Worm (Caenorhabditis elegans) whole organism, young adult: ENCODE data around the gene Y56A3A.33.

ENCODE experiments used
- F33H1.4 ChIP-seq: fragments of 200-800 bp; sonication (Bioruptor generic); IDR thresholded peaks from 2 replicates; pipeline ENCODE4 v1.3.6; 2022; ENCODE audit warnings: missing genetic modification reagents, missing genetic modification characterization, missing compliant biosample characterization
- F55B11.4 ChIP-seq: sonication (generic microtip); optimal IDR thresholded peaks from 2 replicates; lab custom pipeline; 2016; ENCODE audit warnings: missing compliant biosample characterization, missing genetic modification characterization, borderline replicate concordance; ENCODE audit not compliant: insufficient read depth
- F57A8.1 ChIP-seq: fragments of 200-800 bp; sonication (Bioruptor generic); optimal IDR thresholded peaks from 2 replicates; lab custom pipeline; 2018; ENCODE audit warnings: mild to moderate bottlenecking, missing genetic modification characterization, moderate library complexity, missing compliant biosample characterization
- Y53F4B.3 ChIP-seq: fragments of 200-800 bp; sonication (Bioruptor generic); IDR thresholded peaks from 2 replicates; pipeline ENCODE4 v1.3.6; 2022; ENCODE audit warnings: missing genetic modification reagents, missing genetic modification characterization, missing compliant biosample characterization
- aptf-2 ChIP-seq: fragments of 200-800 bp; sonication (Bioruptor generic); conservative IDR thresholded peaks from 2 replicates; pipeline ENCODE4 v1.3.6; 2022; ENCODE audit warnings: missing genetic modification reagents, missing genetic modification characterization, missing compliant biosample characterization
- aptf-3 ChIP-seq: fragments of 200-800 bp; sonication (Bioruptor generic); IDR thresholded peaks from 2 replicates; pipeline ENCODE4 v1.3.6; 2022; ENCODE audit warnings: missing genetic modification characterization, missing compliant biosample characterization
- bed-1 ChIP-seq: fragments of 200-800 bp; sonication (Bioruptor generic); IDR thresholded peaks from 2 replicates; pipeline ENCODE4 v1.3.6; 2022; ENCODE audit warnings: missing genetic modification reagents, missing genetic modification characterization, missing compliant biosample characterization
- ccch-3 ChIP-seq: fragments of 200-800 bp; sonication (Bioruptor generic); optimal IDR thresholded peaks from 2 replicates; lab custom pipeline; 2018; ENCODE audit warnings: mild to moderate bottlenecking, missing genetic modification characterization, missing compliant biosample characterization
- cebp-2 ChIP-seq: fragments of 200-800 bp; sonication (Bioruptor generic); IDR thresholded peaks from 2 replicates; pipeline ENCODE4 v1.3.6; 2022; ENCODE audit warnings: missing genetic modification characterization, missing compliant biosample characterization
- ceh-40 ChIP-seq: fragments of 200-800 bp; sonication (Bioruptor generic); IDR thresholded peaks from 2 replicates; pipeline ENCODE4 v1.3.6; 2022; ENCODE audit warnings: missing genetic modification characterization, missing compliant biosample characterization
- die-1 ChIP-seq: sonication (generic microtip); optimal IDR thresholded peaks from 2 replicates; lab custom pipeline; 2016; ENCODE audit warnings: missing genotype, mild to moderate bottlenecking, missing genetic modification characterization, missing compliant biosample characterization
- dpff-1 ChIP-seq: sonication (generic microtip); optimal IDR thresholded peaks from 2 replicates; lab custom pipeline; 2017; ENCODE audit warnings: mild to moderate bottlenecking, missing genetic modification characterization, missing compliant biosample characterization
- egrh-3 ChIP-seq: fragments of 200-800 bp; sonication (Bioruptor generic); IDR thresholded peaks from 2 replicates; pipeline ENCODE4 v1.3.6; 2022; ENCODE audit warnings: missing genetic modification reagents, missing genetic modification characterization, missing compliant biosample characterization
- ets-4 ChIP-seq: fragments of 200-800 bp; sonication (Bioruptor generic); optimal IDR thresholded peaks from 2 replicates; lab custom pipeline; 2018; ENCODE audit warnings: mild to moderate bottlenecking, missing genetic modification characterization, missing compliant biosample characterization
- hlh-26 ChIP-seq: fragments of 200-800 bp; sonication (Bioruptor generic); conservative IDR thresholded peaks from 2 replicates; pipeline ENCODE4 v1.3.6; 2022; ENCODE audit warnings: missing genetic modification reagents, missing genetic modification characterization, missing compliant biosample characterization
- hmg-1.2 ChIP-seq: fragments of 200-800 bp; sonication (Bioruptor generic); IDR thresholded peaks from 2 replicates; pipeline ENCODE4 v1.3.6; 2022; ENCODE audit warnings: missing genetic modification reagents, missing genetic modification characterization, missing compliant biosample characterization
- hsf-1 ChIP-seq: fragments of 200-800 bp; sonication (Bioruptor generic); IDR thresholded peaks from 2 replicates; pipeline ENCODE4 v1.3.6; 2022; ENCODE audit warnings: missing genetic modification reagents, missing genetic modification characterization, missing compliant biosample characterization
- let-526 ChIP-seq: fragments of 200-800 bp; sonication (Bioruptor generic); IDR thresholded peaks from 2 replicates; pipeline ENCODE4 v1.3.6; 2022; ENCODE audit warnings: missing genetic modification reagents, missing genetic modification characterization, missing compliant biosample characterization
- lin-40 ChIP-seq: sonication (generic microtip); optimal IDR thresholded peaks from 2 replicates; lab custom pipeline; 2016; ENCODE audit warnings: missing genetic modification characterization, mild to moderate bottlenecking, missing compliant biosample characterization, missing genotype, missing genetic modification reagents
- lin-54 ChIP-seq: fragments of 200-800 bp; sonication (Bioruptor generic); optimal IDR thresholded peaks from 2 replicates; lab custom pipeline; 2018; ENCODE audit warnings: mild to moderate bottlenecking, missing genetic modification characterization, missing compliant biosample characterization
- lsl-1 ChIP-seq: fragments of 200-800 bp; sonication (Bioruptor generic); optimal IDR thresholded peaks from 2 replicates; lab custom pipeline; 2018; ENCODE audit warnings: mild to moderate bottlenecking, missing genetic modification characterization, moderate library complexity, missing compliant biosample characterization
- madf-6 ChIP-seq: fragments of 200-800 bp; sonication (Bioruptor generic); IDR thresholded peaks from 2 replicates; pipeline ENCODE4 v1.3.6; 2022; ENCODE audit warnings: missing genetic modification reagents, missing genetic modification characterization, missing compliant biosample characterization
- nfya-1 ChIP-seq: sonication (generic microtip); optimal IDR thresholded peaks from 2 replicates; lab custom pipeline; 2017; ENCODE audit warnings: antibody characterized with exemption, missing compliant biosample characterization, missing genetic modification characterization, borderline replicate concordance; ENCODE audit not compliant: insufficient read depth
- nfyb-1 ChIP-seq: fragments of 200-800 bp; sonication (Bioruptor generic); IDR thresholded peaks from 2 replicates; pipeline ENCODE4 v1.3.6; 2022; ENCODE audit warnings: missing genetic modification reagents, missing genetic modification characterization, missing compliant biosample characterization
- nhr-27 ChIP-seq: fragments of 200-800 bp; sonication (Bioruptor generic); optimal IDR thresholded peaks from 2 replicates; lab custom pipeline; 2018; ENCODE audit warnings: mild to moderate bottlenecking, missing genetic modification characterization, moderate library complexity, missing compliant biosample characterization
- rcor-1 ChIP-seq: fragments of 200-800 bp; sonication (Bioruptor generic); IDR thresholded peaks from 2 replicates; pipeline ENCODE4 v1.3.6; 2022; ENCODE audit warnings: missing genetic modification reagents, missing genetic modification characterization, missing compliant biosample characterization
- rec-8 ChIP-seq, 2 experiments: sonication (generic microtip); optimal IDR thresholded peaks; 2 replicates each; lab custom pipeline; 2016; ENCODE audit warnings: mild to moderate bottlenecking in 2 of 2, missing genetic modification characterization in 2 of 2, missing genetic modification reagents in 2 of 2, missing genotype in 2 of 2, missing biosample characterization in 1 of 2, missing compliant biosample characterization in 1 of 2, moderate library complexity in 1 of 2
- snpc-1.1 ChIP-seq: sonication (generic microtip); optimal IDR thresholded peaks from 2 replicates; lab custom pipeline; 2017; ENCODE audit warnings: missing genetic modification characterization, mild to moderate bottlenecking, missing compliant biosample characterization, antibody characterized with exemption, moderate library complexity, missing genotype, missing genetic modification reagents; ENCODE audit not compliant: insufficient read depth
- snpc-1.3 ChIP-seq: sonication (generic microtip); optimal IDR thresholded peaks from 2 replicates; lab custom pipeline; 2017; ENCODE audit warnings: missing genetic modification characterization, mild to moderate bottlenecking, missing compliant biosample characterization, antibody characterized with exemption, moderate library complexity, missing genotype, missing genetic modification reagents; ENCODE audit not compliant: insufficient read depth
- somi-1 ChIP-seq: fragments of 200-800 bp; sonication (Bioruptor generic); optimal IDR thresholded peaks from 2 replicates; lab custom pipeline; 2018; ENCODE audit warnings: mild to moderate bottlenecking, missing genetic modification characterization, missing compliant biosample characterization
- tlf-1 ChIP-seq: fragments of 200-800 bp; sonication (Bioruptor generic); optimal IDR thresholded peaks from 2 replicates; lab custom pipeline; 2018; ENCODE audit warnings: mild to moderate bottlenecking, missing genetic modification characterization, missing compliant biosample characterization
- zfh-2 ChIP-seq: fragments of 200-800 bp; sonication (Bioruptor generic); conservative IDR thresholded peaks from 2 replicates; pipeline ENCODE4 v1.3.6; 2022; ENCODE audit warnings: missing genetic modification reagents, missing genetic modification characterization, missing compliant biosample characterization
- ztf-6 ChIP-seq: fragments of 200-800 bp; sonication (Bioruptor generic); IDR thresholded peaks from 2 replicates; pipeline ENCODE4 v1.3.6; 2022; ENCODE audit warnings: missing genetic modification reagents, missing genetic modification characterization, missing compliant biosample characterization

Y56A3A.33 gene

ce11 chrIII:12002850-12003249 is at the start of gene Y56A3A.33:
Gene Y56A3A.33, minus strand, starts transcription at chrIII:12002950.
- TF ChIP-seq rcor-1 (GFP tag; lab: Robert Waterston, UW) (no peak), zfh-2 (GFP tag; lab: Robert Waterston, UW) (no peak), let-526 (GFP tag; lab: Robert Waterston, UW) (no peak), aptf-2 (GFP tag; lab: Robert Waterston, UW) (no peak), hmg-1.2 (no peak), ets-4 (no peak), F57A8.1 (GFP tag; lab: Kevin White, UChicago) (no peak), tlf-1 (GFP tag; lab: Kevin White, UChicago) (no peak), ceh-40 (no peak), dpff-1 (no peak), die-1 (tag; lab: Kevin White, UChicago) (no peak), aptf-3 (GFP tag; lab: Robert Waterston, UW) (no peak), nhr-27 (tag; lab: Kevin White, UChicago) (no peak), hlh-26 (no peak), madf-6 (GFP tag; lab: Robert Waterston, UW) (no peak)
- TF ChIP-seq, all 124 proteins: peak for 0

- TF ChIP-seq F55B11.4 (tag; lab: Kevin White, UChicago) (no peak), F33H1.4 (GFP tag; lab: Robert Waterston, UW) (no peak)
These were observed 49.5 kb upstream of the Y56A3A.33 start, which contains the start of gene Y79H2A.3 for ce11 chrIII:12052206-12052605. Gene Y79H2A.3, minus strand, starts transcription at chrIII:12052306.

- no peak for TF ChIP-seq nfya-1 (tag; lab: Kevin White, UChicago)
- no peak for TF ChIP-seq cebp-2 (GFP tag; lab: Robert Waterston, UW)
- no peak for TF ChIP-seq snpc-1.3 (tag; lab: Kevin White, UChicago)
- TF ChIP-seq lin-54 (GFP tag; lab: Kevin White, UChicago), result no peak
- TF ChIP-seq lin-40 (tag; lab: Kevin White, UChicago), result no peak
- TF ChIP-seq Y53F4B.3 (GFP tag; lab: Robert Waterston, UW), result no peak
- no peak for TF ChIP-seq bed-1 (GFP tag; lab: Robert Waterston, UW)
- no peak for TF ChIP-seq rec-8 (tag; optimal IDR thresholded peaks at IDR 0.05; lab: Kevin White, UChicago)
- no peak for TF ChIP-seq aptf-2 (GFP tag; lab: Robert Waterston, UW)
- TF ChIP-seq lsl-1 (GFP tag; lab: Kevin White, UChicago), result no peak
- no peak for TF ChIP-seq hsf-1
- no peak for TF ChIP-seq ztf-6
- no peak for TF ChIP-seq madf-6 (GFP tag; lab: Robert Waterston, UW)
- no peak for TF ChIP-seq snpc-1.1
- TF ChIP-seq, all 124 proteins: peak for 0
These were observed 38.2 kb upstream of the Y56A3A.33 start, which contains the start of gene Y79H2A.4 for ce11 chrIII:12040999-12041398. Gene Y79H2A.4, plus strand, starts transcription at chrIII:12041299.

- no peak for TF ChIP-seq somi-1
- TF ChIP-seq zfh-2 (GFP tag; lab: Robert Waterston, UW), result peak; percentile 90
- 0 out of 2 replicates have a peak, but pooled peaks have one; percentile 16 for TF ChIP-seq nfyb-1 (GFP tag; lab: Robert Waterston, UW)
- no peak for TF ChIP-seq ccch-3 (GFP tag; lab: Kevin White, UChicago)
- TF ChIP-seq egrh-3 (GFP tag; lab: Robert Waterston, UW), result peak; percentile 70; the same call in 1 of the 2 replicates
- no peak for TF ChIP-seq madf-6 (GFP tag; lab: Robert Waterston, UW)
- TF ChIP-seq ceh-40, result no peak
- TF ChIP-seq, all 124 proteins: peak for 3
These were observed 34.5 kb upstream of the Y56A3A.33 start for ce11 chrIII:12037217-12037616.
